Worm (Caenorhabditis elegans): Measurements from ENCODE around the gene fbxa-71.

DNA sequence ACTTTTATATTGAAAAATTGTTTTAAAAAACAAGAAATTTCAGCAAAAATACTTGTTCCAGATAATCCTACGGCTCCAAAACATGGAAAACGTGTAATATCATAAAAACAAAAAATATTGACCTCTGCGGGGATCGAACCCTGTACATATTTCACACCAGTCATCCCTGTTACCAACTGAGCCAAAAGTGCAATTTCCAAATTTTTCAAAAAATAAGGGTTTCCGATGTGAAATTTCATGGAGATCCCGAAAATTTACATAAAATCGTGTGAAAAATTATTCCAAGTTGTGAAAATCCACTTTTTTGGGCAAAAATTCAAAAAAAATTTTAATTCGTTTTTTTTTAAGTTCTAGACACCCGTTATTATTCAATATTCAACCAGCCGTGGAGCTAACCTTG lies 48.5 kb downstream of the fbxa-71 start:
- TF ChIP-seq fkh-4 (tag; optimal IDR thresholded peaks at IDR 0.05; ENCODE audit: borderline replicate concordance) (no peak), unc-98 (GFP tag; IDR thresholded peaks at IDR 0.05) (no peak), ceh-82 (tag; optimal IDR thresholded peaks at IDR 0.05) (no peak), mdl-1 (tag; optimal IDR thresholded peaks at IDR 0.05) (no peak), lin-13 (GFP tag; optimal IDR thresholded peaks at IDR 0.05) (no peak)

All from whole organism, L1 larva.